Fruit fly (Drosophila melanogaster): ENCODE data around the gene CG10375.

Gene CG10375

dm6 chr3R:23752728-23753127 is 14.8 kb upstream of the CG10375 start, which contains the start of the genes RanBP3 and Rpt5 (continued):
- TF ChIP-seq lov (optimal IDR thresholded peaks at IDR 0.05) (no peak), lov (GFP tag; IDR thresholded peaks at IDR 0.05) (no peak), fd102C (GFP tag; optimal IDR thresholded peaks at IDR 0.05) (no peak), Sox100B (GFP tag; optimal IDR thresholded peaks at IDR 0.05) (no peak), Nf-YB (GFP tag; optimal IDR thresholded peaks at IDR 0.05) (no peak), CG12071 (GFP tag; optimal IDR thresholded peaks at IDR 0.05) (no peak), NC2α (GFP tag; optimal IDR thresholded peaks at IDR 0.05) (peak; percentile 31), lab (GFP tag; optimal IDR thresholded peaks at IDR 0.05) (no peak), Hmr (GFP tag; optimal IDR thresholded peaks at IDR 0.05) (peak; percentile 65), CG31388 (GFP tag; optimal IDR thresholded peaks at IDR 0.05) (no peak), CG3407 (GFP tag; optimal IDR thresholded peaks at IDR 0.05) (no peak), Dfd (GFP tag; optimal IDR thresholded peaks at IDR 0.05) (no peak), CG34376 (GFP tag; optimal IDR thresholded peaks at IDR 0.05) (peak; percentile 59), Chrac-16 (GFP tag; optimal IDR thresholded peaks at IDR 0.05) (peak; percentile 34), CG9609 (GFP tag; optimal IDR thresholded peaks at IDR 0.05) (peak; percentile 59), BEAF-32 (GFP tag; optimal IDR thresholded peaks at IDR 0.05) (peak; percentile 82), cg (GFP tag; optimal IDR thresholded peaks at IDR 0.05) (no peak), B-H1 (GFP tag; IDR thresholded peaks at IDR 0.05) (no peak), CG1603 (tag; optimal IDR thresholded peaks at IDR 0.05) (no peak), dimm (GFP tag; IDR thresholded peaks at IDR 0.05) (no peak), CG8388 (GFP tag; optimal IDR thresholded peaks at IDR 0.05) (no peak), CG4424 (GFP tag; optimal IDR thresholded peaks at IDR 0.05) (peak; percentile 31), NC2β (GFP tag; optimal IDR thresholded peaks at IDR 0.05) (peak; percentile 20), CG12659 (GFP tag; optimal IDR thresholded peaks at IDR 0.05) (peak; percentile 82), kah (GFP tag; optimal IDR thresholded peaks at IDR 0.05) (no peak), CG9215 (GFP tag; IDR thresholded peaks at IDR 0.05) (peak; percentile 44), unpg (GFP tag; optimal IDR thresholded peaks at IDR 0.05) (no peak), sim (GFP tag; IDR thresholded peaks at IDR 0.05) (no peak), Mrtf (GFP tag; IDR thresholded peaks at IDR 0.05) (no peak), da (GFP tag; optimal IDR thresholded peaks at IDR 0.05) (peak; percentile 16), CG6854 (GFP tag; optimal IDR thresholded peaks at IDR 0.05) (no peak), Adf1 (GFP tag; IDR thresholded peaks at IDR 0.05) (peak; percentile 47), lmd (GFP tag; IDR thresholded peaks at IDR 0.05) (peak; percentile 8; the same call in 1 of the 2 replicates), TFAM (GFP tag; optimal IDR thresholded peaks at IDR 0.05) (no peak), E2f1 (GFP tag; IDR thresholded peaks at IDR 0.05) (peak; percentile 51; the same call in 1 of the 2 replicates), CG12942 (GFP tag; optimal IDR thresholded peaks at IDR 0.05) (peak; percentile 32), YL-1 (GFP tag; optimal IDR thresholded peaks at IDR 0.05) (peak; percentile 91), CG4617 (GFP tag; optimal IDR thresholded peaks at IDR 0.05; ENCODE audit: borderline replicate concordance) (peak; percentile 96), CG6654 (GFP tag; optimal IDR thresholded peaks at IDR 0.05) (no peak), D19A (tag; optimal IDR thresholded peaks at IDR 0.05) (no peak), Gug (GFP tag; IDR thresholded peaks at IDR 0.05) (peak; percentile 36; the same call in 1 of the 4 replicates), CG14014 (GFP tag; IDR thresholded peaks at IDR 0.05) (0 out of 2 replicates have a peak, but pooled peaks have one; percentile 30), Meics (GFP tag; optimal IDR thresholded peaks at IDR 0.05) (no peak), CG11247 (GFP tag; IDR thresholded peaks at IDR 0.05) (peak; percentile 65; the same call in 1 of the 2 replicates), CG8089 (GFP tag; optimal IDR thresholded peaks at IDR 0.05) (no peak), Hmx (GFP tag; optimal IDR thresholded peaks at IDR 0.05) (no peak), CG13287 (GFP tag; IDR thresholded peaks at IDR 0.05; ENCODE audit: partially characterized antibody) (peak; percentile 88), CG14710 (tag; optimal IDR thresholded peaks at IDR 0.05) (peak; percentile 82), MBD-R2 (GFP tag; IDR thresholded peaks at IDR 0.05) (peak; percentile 95), so (GFP tag; IDR thresholded peaks at IDR 0.05) (no peak), sd (tag; optimal IDR thresholded peaks at IDR 0.05) (no peak), Ada2b (GFP tag; IDR thresholded peaks at IDR 0.05) (no peak)

Measured in whole organism, embryonic.